Fruit fly (Drosophila melanogaster) whole organism: ENCODE measurements around the gene CG46339.

Experiments
- CG8478 ChIP-seq: fragments of >200 bp; optimal IDR thresholded peaks from 2 replicates; lab custom pipeline; 2018; ENCODE audit warnings: inconsistent platforms
- Dll ChIP-seq: fragments of >200 bp; optimal IDR thresholded peaks from 2 replicates; lab custom pipeline; 2017
- EcR ChIP-seq, 2 experiments: fragments of >200 bp; optimal IDR thresholded peaks; 2 replicates each; lab custom pipeline; 2017; ENCODE audit warnings: missing biosample characterization in 2 of 2, missing genetic modification characterization in 2 of 2, missing genetic modification reagents in 2 of 2
- pan ChIP-seq: fragments of >200 bp; optimal IDR thresholded peaks from 2 replicates; lab custom pipeline; 2017
- psq ChIP-seq: fragments of >200 bp; optimal IDR thresholded peaks from 2 replicates; lab custom pipeline; 2017
- usp ChIP-seq: fragments of >200 bp; optimal IDR thresholded peaks from 2 replicates; lab custom pipeline; 2017; ENCODE audit warnings: missing biosample characterization, missing genetic modification characterization, mixed read lengths

dm6 chr3R:26958314-26958979 lies 42.9 kb downstream of the CG46339 start, which contains the start of gene CG6330:
- TF ChIP-seq EcR (GFP tag; optimal IDR thresholded peaks at IDR 0.05; lab: Kevin White, UChicago) (no peak), psq (lab: Kevin White, UChicago) (no peak), usp (GFP tag; lab: Kevin White, UChicago) (no peak), CG8478 (lab: Kevin White, UChicago) (no peak), Dll (lab: Kevin White, UChicago) (no peak), pan (lab: Kevin White, UChicago) (no peak)
